Fruit fly (Drosophila melanogaster) whole organism, embryonic: ENCODE results near the gene dah.

ENCODE experiments used
- ATbp ChIP-seq: fragments of 200-800 bp; sonication (Bioruptor generic); optimal IDR thresholded peaks from 2 replicates; lab custom pipeline; 2017; ENCODE audit warnings: missing biosample characterization, mild to moderate bottlenecking, missing genetic modification characterization, missing genetic modification reagents
- Bteb2 ChIP-seq: fragments of 200-800 bp; sonication (Bioruptor generic); optimal IDR thresholded peaks from 2 replicates; lab custom pipeline; 2016; ENCODE audit warnings: missing biosample characterization, missing genetic modification characterization
- CG1024 ChIP-seq: fragments of 200-800 bp; sonication (Bioruptor generic); IDR thresholded peaks from 2 replicates; pipeline ENCODE4 v1.3.6; 2022; ENCODE audit warnings: missing biosample characterization, missing genetic modification characterization
- CG10366 ChIP-seq: fragments of 200-800 bp; sonication (Bioruptor generic); IDR thresholded peaks from 2 replicates; pipeline ENCODE4 v1.3.6; 2022; ENCODE audit warnings: missing biosample characterization, missing genetic modification characterization
- CG11247 ChIP-seq: fragments of 200-800 bp; sonication (Bioruptor generic); IDR thresholded peaks from 2 replicates; pipeline ENCODE4 v1.3.6; 2022; ENCODE audit warnings: missing biosample characterization, missing genetic modification characterization
- CG12219 ChIP-seq: fragments of 200-800 bp; sonication (Bioruptor generic); optimal IDR thresholded peaks from 3 replicates; lab custom pipeline; 2018; ENCODE audit warnings: missing biosample characterization, mild to moderate bottlenecking, missing genetic modification characterization
- CG12299 ChIP-seq: fragments of 200-800 bp; sonication (Bioruptor generic); optimal IDR thresholded peaks from 2 replicates; lab custom pipeline; 2018; ENCODE audit warnings: missing biosample characterization, mild to moderate bottlenecking, missing genetic modification characterization
- CG13296 ChIP-seq: fragments of 200-800 bp; sonication (Bioruptor generic); optimal IDR thresholded peaks from 3 replicates; lab custom pipeline; 2018; ENCODE audit warnings: missing biosample characterization, mild to moderate bottlenecking, missing genetic modification characterization
- CG14667 ChIP-seq: fragments of 200-800 bp; sonication (Bioruptor generic); IDR thresholded peaks from 2 replicates; pipeline ENCODE4 v1.3.6; 2022; ENCODE audit warnings: missing biosample characterization, missing genetic modification characterization
- CG14860 ChIP-seq: fragments of 200-800 bp; sonication (Bioruptor generic); IDR thresholded peaks from 3 replicates; pipeline ENCODE4 v1.3.6; 2022; ENCODE audit warnings: missing biosample characterization, missing genetic modification characterization; ENCODE audit not compliant: partially characterized antibody
- CG15479 ChIP-seq: fragments of 200-800 bp; sonication (Bioruptor generic); optimal IDR thresholded peaks from 3 replicates; lab custom pipeline; 2019; ENCODE audit warnings: missing biosample characterization, mild to moderate bottlenecking, missing genetic modification characterization, moderate library complexity
- CG16813 ChIP-seq: fragments of 200-800 bp; sonication (Bioruptor generic); IDR thresholded peaks from 3 replicates; pipeline ENCODE4 v1.3.6; 2022; ENCODE audit warnings: missing biosample characterization, missing genetic modification characterization; ENCODE audit not compliant: partially characterized antibody
- CG17361 ChIP-seq: fragments of 200-800 bp; sonication (Bioruptor generic); IDR thresholded peaks from 3 replicates; pipeline ENCODE4 v1.3.6; 2022; ENCODE audit warnings: missing biosample characterization, missing genetic modification characterization
- CG17802 ChIP-seq: fragments of 200-800 bp; sonication (Bioruptor generic); optimal IDR thresholded peaks from 2 replicates; lab custom pipeline; 2018; ENCODE audit warnings: missing biosample characterization, mild to moderate bottlenecking, missing genetic modification characterization, moderate library complexity
- CG1792 ChIP-seq: fragments of 200-800 bp; sonication (Bioruptor generic); optimal IDR thresholded peaks from 2 replicates; lab custom pipeline; 2016; ENCODE audit warnings: missing biosample characterization, missing genetic modification characterization
- CG18619 ChIP-seq: fragments of 200-800 bp; sonication (Bioruptor generic); optimal IDR thresholded peaks from 3 replicates; lab custom pipeline; 2017; ENCODE audit warnings: missing biosample characterization, mild to moderate bottlenecking, missing genetic modification characterization
- CG34422 ChIP-seq: fragments of 200-800 bp; sonication (Bioruptor generic); IDR thresholded peaks from 3 replicates; pipeline ENCODE4 v1.3.6; 2022; ENCODE audit warnings: missing biosample characterization, missing genetic modification characterization
- CG42726 ChIP-seq: fragments of 200-800 bp; sonication (Bioruptor generic); IDR thresholded peaks from 2 replicates; pipeline ENCODE4 v1.3.6; 2022; ENCODE audit warnings: missing biosample characterization, missing genetic modification characterization; ENCODE audit not compliant: partially characterized antibody
- CG5180 ChIP-seq: fragments of 200-800 bp; sonication (Bioruptor generic); optimal IDR thresholded peaks from 3 replicates; lab custom pipeline; 2017; ENCODE audit warnings: missing biosample characterization, missing genetic modification characterization, mild to moderate bottlenecking, moderate library complexity, missing genetic modification reagents
- CG6791 ChIP-seq: fragments of 200-800 bp; sonication (Bioruptor generic); IDR thresholded peaks from 3 replicates; pipeline ENCODE4 v1.3.6; 2022; ENCODE audit warnings: missing biosample characterization, missing genetic modification characterization; ENCODE audit not compliant: partially characterized antibody
- CHES-1-like ChIP-seq: fragments of 200-800 bp; sonication (Bioruptor generic); optimal IDR thresholded peaks from 2 replicates; lab custom pipeline; 2016; ENCODE audit warnings: missing biosample characterization, missing genetic modification characterization
- D19B ChIP-seq: fragments of 200-800 bp; sonication (Bioruptor generic); optimal IDR thresholded peaks from 2 replicates; lab custom pipeline; 2017; ENCODE audit warnings: missing biosample characterization, mild to moderate bottlenecking, missing genetic modification characterization
- Dll ChIP-seq: fragments of 200-800 bp; sonication (Bioruptor generic); IDR thresholded peaks from 4 replicates; pipeline ENCODE4 v1.3.6; 2022; ENCODE audit warnings: missing biosample characterization, missing genetic modification characterization; ENCODE audit not compliant: partially characterized antibody
- HLHmδ ChIP-seq: fragments of 200-800 bp; sonication (Bioruptor generic); optimal IDR thresholded peaks from 2 replicates; lab custom pipeline; 2018; ENCODE audit warnings: missing biosample characterization, mild to moderate bottlenecking, missing genetic modification characterization, moderate library complexity
- Hey ChIP-seq: fragments of 200-800 bp; sonication (Bioruptor generic); optimal IDR thresholded peaks from 3 replicates; lab custom pipeline; 2018; ENCODE audit warnings: missing biosample characterization, mild to moderate bottlenecking, missing genetic modification characterization
- Neu2 ChIP-seq: fragments of 200-800 bp; sonication (Bioruptor generic); optimal IDR thresholded peaks from 3 replicates; lab custom pipeline; 2016; ENCODE audit warnings: missing biosample characterization, missing genetic modification characterization, borderline replicate concordance
- Oaz ChIP-seq: fragments of 200-800 bp; sonication (Bioruptor generic); IDR thresholded peaks from 2 replicates; pipeline ENCODE4 v1.3.6; 2022; ENCODE audit warnings: missing biosample characterization, missing genetic modification characterization
- Opbp ChIP-seq: fragments of 200-800 bp; sonication (Bioruptor generic); IDR thresholded peaks from 3 replicates; pipeline ENCODE4 v1.3.6; 2022; ENCODE audit warnings: missing biosample characterization, missing genetic modification characterization; ENCODE audit not compliant: partially characterized antibody
- Sry-δ ChIP-seq: fragments of 200-800 bp; sonication (Bioruptor generic); optimal IDR thresholded peaks from 2 replicates; lab custom pipeline; 2016; ENCODE audit warnings: missing biosample characterization, missing genetic modification characterization
- bab2 ChIP-seq: fragments of 200-800 bp; sonication (Bioruptor generic); optimal IDR thresholded peaks from 2 replicates; lab custom pipeline; 2016; ENCODE audit warnings: missing biosample characterization, missing genetic modification characterization
- br ChIP-seq: fragments of >200 bp; optimal IDR thresholded peaks from 2 replicates; lab custom pipeline; 2017
- cato ChIP-seq: fragments of 200-800 bp; sonication (Bioruptor generic); optimal IDR thresholded peaks from 2 replicates; lab custom pipeline; 2016; ENCODE audit warnings: missing biosample characterization, missing genetic modification characterization, borderline replicate concordance
- crc ChIP-seq: fragments of 200-800 bp; sonication (Bioruptor generic); optimal IDR thresholded peaks from 2 replicates; lab custom pipeline; 2016; ENCODE audit warnings: missing biosample characterization, missing genetic modification characterization
- dmrt11E ChIP-seq: fragments of 200-800 bp; sonication (Bioruptor generic); optimal IDR thresholded peaks from 3 replicates; lab custom pipeline; 2018; ENCODE audit warnings: missing biosample characterization, mild to moderate bottlenecking, missing genetic modification characterization, moderate library complexity
- emc ChIP-seq: fragments of 200-800 bp; sonication (Bioruptor generic); optimal IDR thresholded peaks from 2 replicates; lab custom pipeline; 2016; ENCODE audit warnings: missing biosample characterization, missing genetic modification characterization
- gem ChIP-seq: fragments of 200-800 bp; sonication (Bioruptor generic); optimal IDR thresholded peaks from 2 replicates; lab custom pipeline; 2019; ENCODE audit warnings: missing biosample characterization, mild to moderate bottlenecking, missing genetic modification characterization, moderate library complexity
- grau ChIP-seq: fragments of 200-800 bp; optimal IDR thresholded peaks from 3 replicates; lab custom pipeline; 2019; ENCODE audit warnings: missing biosample characterization, mild to moderate bottlenecking, missing genetic modification characterization, moderate library complexity
- ham ChIP-seq: fragments of 200-800 bp; sonication (Bioruptor generic); IDR thresholded peaks from 2 replicates; pipeline ENCODE4 v1.3.6; 2022; ENCODE audit warnings: missing biosample characterization, missing genetic modification characterization
- hb ChIP-seq: fragments of 200-800 bp; sonication (Bioruptor generic); IDR thresholded peaks from 3 replicates; pipeline ENCODE4 v1.3.6; 2022; ENCODE audit warnings: missing biosample characterization, missing genetic modification characterization; ENCODE audit not compliant: partially characterized antibody
- ind ChIP-seq: fragments of 200-800 bp; sonication (Bioruptor generic); optimal IDR thresholded peaks from 3 replicates; lab custom pipeline; 2016; ENCODE audit warnings: missing biosample characterization, missing genetic modification characterization
- lov ChIP-seq, 2 experiments: fragments of 200-800 bp in 1 of 2; fragments of >200 bp in 1 of 2; sonication (Bioruptor generic) in 1 of 2; IDR thresholded peaks in 1 of 2; optimal IDR thresholded peaks in 1 of 2; 2 replicates in 1 of 2; 3 replicates in 1 of 2; pipeline versions ENCODE4 v1.3.6 to Lab custom; 2017 to 2022; ENCODE audit warnings: missing biosample characterization in 1 of 2, missing genetic modification characterization in 1 of 2
- nerfin-2 ChIP-seq: fragments of 200-800 bp; sonication (Bioruptor generic); IDR thresholded peaks from 2 replicates; pipeline ENCODE4 v1.3.6; 2022; ENCODE audit warnings: missing biosample characterization, missing genetic modification characterization; ENCODE audit not compliant: partially characterized antibody
- pb ChIP-seq: fragments of 200-800 bp; sonication (Bioruptor generic); optimal IDR thresholded peaks from 3 replicates; lab custom pipeline; 2016; ENCODE audit warnings: missing biosample characterization, missing genetic modification characterization
- pros ChIP-seq: fragments of 200-800 bp; sonication (Bioruptor generic); optimal IDR thresholded peaks from 3 replicates; lab custom pipeline; 2019; ENCODE audit warnings: missing biosample characterization, mild to moderate bottlenecking, missing genetic modification characterization, moderate library complexity
- psq ChIP-seq: fragments of 200-800 bp; sonication (Bioruptor generic); optimal IDR thresholded peaks from 2 replicates; lab custom pipeline; 2017; ENCODE audit warnings: missing biosample characterization, missing genetic modification characterization
- pzg ChIP-seq: fragments of 200-800 bp; sonication (Bioruptor generic); optimal IDR thresholded peaks from 3 replicates; lab custom pipeline; 2018; ENCODE audit warnings: missing biosample characterization, mild to moderate bottlenecking, missing genetic modification characterization, moderate library complexity
- tap ChIP-seq: fragments of 200-800 bp; optimal IDR thresholded peaks from 3 replicates; lab custom pipeline; 2019; ENCODE audit warnings: missing biosample characterization, mild to moderate bottlenecking, missing genetic modification characterization, moderate library complexity
- trh ChIP-seq: fragments of 200-800 bp; sonication (Bioruptor generic); optimal IDR thresholded peaks from 2 replicates; lab custom pipeline; 2016; ENCODE audit warnings: missing biosample characterization, missing genetic modification characterization

The dah gene

DNA sequence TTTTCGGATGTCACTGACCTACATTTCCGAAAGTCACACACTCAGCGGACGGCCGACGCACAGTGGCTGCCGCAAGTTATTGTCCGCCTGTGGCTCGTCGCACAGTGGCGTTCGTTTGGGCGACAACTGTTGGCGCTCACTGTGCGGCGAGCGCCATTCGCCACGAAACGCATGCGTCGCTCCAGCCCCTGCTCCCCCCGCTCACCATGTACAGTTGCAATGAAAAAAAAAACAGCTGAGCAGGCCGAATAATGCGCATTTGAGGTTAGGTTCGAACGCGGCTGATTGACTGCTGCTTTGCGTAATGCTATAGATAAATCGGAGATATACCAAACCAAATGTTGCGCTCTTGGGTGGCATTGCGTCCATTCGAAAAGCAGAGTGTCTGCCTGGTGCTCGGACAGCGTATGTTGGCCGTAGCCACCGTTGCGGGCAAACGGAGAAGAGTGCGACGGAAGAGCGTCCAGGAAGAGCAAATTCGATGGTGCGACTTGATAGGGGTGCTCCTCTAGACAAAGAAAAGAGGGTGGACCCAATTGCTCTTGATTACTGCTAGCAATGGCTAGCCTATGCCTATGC, 4.8 kb upstream of the dah start (continued):
- TF ChIP-seq CG17361 (GFP tag; lab: Robert Waterston, UW) (peak; percentile 58; the same call in 2 of the 3 replicates), emc (GFP tag; lab: Kevin White, UChicago) (peak; percentile 24), Opbp (peak; percentile 55; the same call in 2 of the 3 replicates), nerfin-2 (GFP tag; lab: Robert Waterston, UW) (0 out of 2 replicates have a peak, but pooled peaks have one; percentile 38), CG18619 (peak; percentile 79), cato (GFP tag; lab: Kevin White, UChicago) (peak; percentile 36), CG15479 (GFP tag; lab: Kevin White, UChicago) (no peak), ind (GFP tag; lab: Kevin White, UChicago) (peak; percentile 89), CG17802 (tag; lab: Kevin White, UChicago) (peak; percentile 34), trh (GFP tag; lab: Kevin White, UChicago) (no peak), ham (GFP tag; lab: Robert Waterston, UW) (peak; percentile 68; the same call in 1 of the 2 replicates), Neu2 (GFP tag; lab: Kevin White, UChicago) (no peak), hb (GFP tag; lab: Robert Waterston, UW) (no peak), CG42726 (peak; percentile 70), gem (tag; lab: Kevin White, UChicago) (peak; percentile 70), Oaz (GFP tag; lab: Robert Waterston, UW) (peak; percentile 76), CG10366 (peak; percentile 90), crc (GFP tag; lab: Kevin White, UChicago) (peak; percentile 66), Dll (GFP tag; lab: Robert Waterston, UW) (0 out of 4 replicates have a peak, but pooled peaks have one; percentile 39), CHES-1-like (GFP tag; lab: Kevin White, UChicago) (peak; percentile 94), grau (tag; lab: Kevin White, UChicago) (peak; percentile 70), HLHmδ (GFP tag; lab: Kevin White, UChicago) (peak; percentile 83), CG6791 (GFP tag; lab: Robert Waterston, UW) (peak; percentile 51; the same call in 2 of the 3 replicates), CG11247 (GFP tag; lab: Robert Waterston, UW) (peak; percentile 91), dmrt11E (tag; lab: Kevin White, UChicago) (no peak), CG1024 (GFP tag; lab: Robert Waterston, UW) (peak; percentile 79), CG5180 (GFP tag; lab: Kevin White, UChicago) (peak; percentile 73), CG12299 (tag; lab: Kevin White, UChicago) (peak; percentile 45), tap (peak; percentile 61), pzg (GFP tag; lab: Kevin White, UChicago) (peak; percentile 79), psq (GFP tag; lab: Kevin White, UChicago) (peak; percentile 24), pb (GFP tag; lab: Kevin White, UChicago) (peak; percentile 79), Sry-δ (peak; percentile 56), lov (optimal IDR thresholded peaks at IDR 0.05; lab: Kevin White, UChicago) (no peak), lov (GFP tag; IDR thresholded peaks at IDR 0.05; lab: Robert Waterston, UW) (peak; percentile 88), CG14667 (GFP tag; lab: Robert Waterston, UW) (peak; percentile 87), ATbp (GFP tag; lab: Kevin White, UChicago) (peak; percentile 77), D19B (GFP tag; lab: Kevin White, UChicago) (peak; percentile 32), CG34422 (GFP tag; lab: Robert Waterston, UW) (peak; percentile 97), Bteb2 (GFP tag; lab: Kevin White, UChicago) (peak; percentile 68), CG1792 (GFP tag; lab: Kevin White, UChicago) (peak; percentile 78), CG12219 (GFP tag; lab: Kevin White, UChicago) (peak; percentile 76), Hey (tag; lab: Kevin White, UChicago) (peak; percentile 54), CG13296 (GFP tag; lab: Kevin White, UChicago) (peak; percentile 80), pros (GFP tag; lab: Kevin White, UChicago) (peak; percentile 32), bab2 (GFP tag; lab: Kevin White, UChicago) (peak; percentile 85), br (no peak), CG14860 (GFP tag; lab: Robert Waterston, UW) (no peak), CG16813 (GFP tag; lab: Robert Waterston, UW) (no peak)
